Worm (Caenorhabditis elegans): ENCODE measurements around the gene C38D9.8.

DNA sequence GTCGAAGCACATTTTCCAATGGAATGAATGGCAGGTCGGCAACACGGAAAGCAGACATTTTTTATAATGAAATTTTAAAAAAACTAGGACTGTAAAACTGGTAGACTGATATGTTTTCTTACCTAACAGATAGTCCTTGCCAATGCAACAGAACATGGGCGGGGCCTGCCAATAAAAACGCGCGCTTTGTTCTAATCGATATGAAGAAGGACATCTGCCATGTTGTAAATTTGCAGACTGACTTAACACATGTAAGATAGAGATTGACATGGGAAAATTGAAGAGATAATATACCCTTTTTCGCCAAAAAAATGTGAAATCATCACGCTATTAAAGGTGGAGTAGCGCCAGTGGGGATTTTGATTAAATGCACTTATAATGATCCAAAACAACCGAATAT lies at the start of gene C38D9.8:
- TF ChIP-seq mls-2 (tag; optimal IDR thresholded peaks at IDR 0.05) (no peak), ceh-83 (GFP tag; optimal IDR thresholded peaks at IDR 0.05) (no peak), nhr-28 (tag; optimal IDR thresholded peaks at IDR 0.05) (no peak)

Data from whole organism, mixed stage, embryonic.